Worm (Caenorhabditis elegans): ENCODE data around the gene Y75B8A.8.

DNA sequence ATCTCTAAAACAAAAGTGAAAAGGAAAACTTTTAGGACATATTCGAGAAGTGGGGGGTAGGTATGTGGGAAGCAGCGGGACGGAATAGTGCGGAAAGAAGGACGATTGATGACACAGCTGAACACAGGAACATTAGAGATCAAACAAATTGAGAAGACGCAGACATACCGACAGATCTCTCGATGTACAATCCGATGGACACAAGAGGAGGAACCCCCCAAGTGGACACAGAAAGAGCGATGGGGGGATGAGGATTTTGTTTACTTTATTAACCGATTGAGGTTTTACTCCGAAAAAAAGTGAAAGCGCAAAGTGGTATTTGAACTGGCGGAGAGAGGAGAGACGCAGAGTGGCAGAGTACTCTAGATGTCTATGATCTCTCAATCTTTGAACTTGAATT is 17.6 kb downstream of the Y75B8A.8 start:
- TF ChIP-seq fkh-10 (GFP tag; optimal IDR thresholded peaks at IDR 0.05): no peak
- peak; percentile 5 for TF ChIP-seq ceh-31 (tag; optimal IDR thresholded peaks at IDR 0.05)
- no peak for TF ChIP-seq npax-4 (tag; optimal IDR thresholded peaks at IDR 0.05)
- TF ChIP-seq pqm-1 (tag; optimal IDR thresholded peaks at IDR 0.05): no peak
- TF ChIP-seq ztf-16 (tag; optimal IDR thresholded peaks at IDR 0.05): no peak
- TF ChIP-seq ceh-2 (tag; optimal IDR thresholded peaks at IDR 0.05): peak; percentile 53
